Worm (Caenorhabditis elegans) whole organism, early embryonic: ENCODE measurements around the gene cct-6.

Experiments
- B0310.2 ChIP-seq: sonication (generic microtip); optimal IDR thresholded peaks from 2 replicates; lab custom pipeline; 2016; ENCODE audit warnings: mild to moderate bottlenecking, missing genetic modification characterization, missing compliant biosample characterization
- F13C5.2 ChIP-seq: sonication (generic microtip); optimal IDR thresholded peaks from 2 replicates; lab custom pipeline; 2017; ENCODE audit warnings: mild to moderate bottlenecking, missing genetic modification characterization, inconsistent platforms, missing compliant biosample characterization
- ama-1 ChIP-seq: fragments of 150-350 bp; optimal IDR thresholded peaks from 2 replicates; lab custom pipeline; 2014
- ceh-36 ChIP-seq: sonication (generic microtip); optimal IDR thresholded peaks from 2 replicates; lab custom pipeline; 2016; ENCODE audit warnings: missing genetic modification characterization, inconsistent platforms, missing compliant biosample characterization
- ets-7 ChIP-seq: sonication (generic microtip); optimal IDR thresholded peaks from 2 replicates; lab custom pipeline; 2016; ENCODE audit warnings: missing genotype, missing genetic modification characterization, missing compliant biosample characterization
- flt-1 ChIP-seq: fragments of 200-800 bp; sonication (Bioruptor generic); IDR thresholded peaks from 2 replicates; pipeline ENCODE4 v1.3.6; 2022; ENCODE audit warnings: missing genetic modification characterization, missing compliant biosample characterization
- hmg-4 ChIP-seq: fragments of 200-800 bp; sonication (Bioruptor generic); optimal IDR thresholded peaks from 2 replicates; lab custom pipeline; 2018; ENCODE audit warnings: mild to moderate bottlenecking, missing genetic modification characterization, missing compliant biosample characterization
- pes-1 ChIP-seq: fragments of 200-800 bp; sonication (Bioruptor generic); IDR thresholded peaks from 2 replicates; pipeline ENCODE4 v1.3.6; 2022; ENCODE audit warnings: missing genetic modification reagents, missing genetic modification characterization, missing compliant biosample characterization
- scrt-1 ChIP-seq: fragments of 200-800 bp; sonication (Bioruptor generic); IDR thresholded peaks from 2 replicates; pipeline ENCODE4 v1.3.6; 2022; ENCODE audit warnings: missing genetic modification characterization, missing compliant biosample characterization
- sea-1 ChIP-seq: fragments of 200-800 bp; sonication (Bioruptor generic); conservative IDR thresholded peaks from 2 replicates; pipeline ENCODE4 v1.3.6; 2022; ENCODE audit warnings: missing genetic modification characterization, missing compliant biosample characterization
- tbx-11 ChIP-seq: fragments of 200-800 bp; sonication (Bioruptor generic); IDR thresholded peaks from 2 replicates; pipeline ENCODE4 v1.3.6; 2022; ENCODE audit warnings: missing genetic modification characterization, missing compliant biosample characterization
- tbx-37 ChIP-seq: fragments of 200-800 bp; sonication (Bioruptor generic); conservative IDR thresholded peaks from 2 replicates; pipeline ENCODE4 v1.3.6; 2022; ENCODE audit warnings: missing genetic modification reagents, missing genetic modification characterization, missing compliant biosample characterization
- tra-4 ChIP-seq: sonication (generic microtip); optimal IDR thresholded peaks from 2 replicates; lab custom pipeline; 2017; ENCODE audit warnings: missing genetic modification characterization, missing compliant biosample characterization

ce11 chrIII:5841676-5842075 is 13.8 kb downstream of the cct-6 start:
- TF ChIP-seq ama-1 (lab: Kevin White, UChicago) (no peak), pes-1 (GFP tag; lab: Robert Waterston, UW) (no peak), F13C5.2 (no peak), flt-1 (GFP tag; lab: Robert Waterston, UW) (no peak), scrt-1 (GFP tag; lab: Robert Waterston, UW) (no peak), hmg-4 (GFP tag; lab: Kevin White, UChicago) (no peak), sea-1 (no peak), ets-7 (tag; lab: Kevin White, UChicago) (no peak), tra-4 (tag; lab: Kevin White, UChicago) (no peak), tbx-37 (GFP tag; lab: Robert Waterston, UW) (no peak), B0310.2 (tag; lab: Kevin White, UChicago) (no peak), tbx-11 (GFP tag; lab: Robert Waterston, UW) (no peak), ceh-36 (no peak)
